In the genomic region with DNA sequence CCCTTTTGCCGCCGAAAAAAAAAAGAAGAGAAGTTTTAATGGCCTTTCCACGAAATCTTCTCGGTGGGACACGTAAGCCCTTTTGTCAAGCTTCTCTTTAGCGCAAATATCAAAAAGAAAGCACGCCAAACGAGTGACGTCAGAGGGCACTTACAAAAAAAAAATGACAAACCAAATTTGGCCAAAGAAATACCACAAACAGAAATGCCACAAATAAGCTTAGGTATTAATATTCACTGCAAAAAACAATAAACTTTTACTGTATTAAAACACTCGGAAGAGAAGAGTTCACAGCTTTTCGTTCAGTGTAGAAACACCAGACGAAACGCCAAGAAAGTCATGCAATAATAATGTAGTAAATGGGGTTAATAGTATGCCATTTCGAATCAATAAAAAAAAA, we compare ENCODE assay signal across 3 fruit fly cellular contexts.
A peak's percentile ranks its signal among the peaks of the same experiment; 100 is the strongest.
TF ChIP-seq lines count a peak whose summit lies in the region.

No protein-coding gene starts in this region.

TF ChIP-seq in whole organism, adult, 20 proteins besides CTCF, POLR2A, EP300 and RAD21 (continued from another document):
- TF ChIP-seq Hr96 (GFP tag; optimal IDR thresholded peaks at IDR 0.05; lab: Kevin White, UChicago) (no peak), tj (GFP tag; optimal IDR thresholded peaks at IDR 0.05; lab: Kevin White, UChicago) (no peak)

TF ChIP-seq in whole organism, embryonic, 481 proteins besides CTCF, POLR2A, EP300 and RAD21 (continued from another document and continues in another):
- TF ChIP-seq CG8359 (GFP tag; optimal IDR thresholded peaks at IDR 0.05; lab: Kevin White, UChicago; ENCODE audit: borderline replicate concordance) (no peak), onecut (GFP tag; IDR thresholded peaks at IDR 0.05; lab: Robert Waterston, UW) (0 out of 2 replicates have a peak, but pooled peaks have one; percentile 6), CG1529 (GFP tag; optimal IDR thresholded peaks at IDR 0.05; lab: Kevin White, UChicago) (no peak), corto (GFP tag; optimal IDR thresholded peaks at IDR 0.05; lab: Kevin White, UChicago) (no peak), Lpt (GFP tag; optimal IDR thresholded peaks at IDR 0.05; lab: Kevin White, UChicago) (no peak), chm (GFP tag; IDR thresholded peaks at IDR 0.05; lab: Robert Waterston, UW) (no peak), CG32532 (GFP tag; IDR thresholded peaks at IDR 0.05; lab: Robert Waterston, UW) (peak; percentile 53; the same call in 1 of the 2 replicates), ind (GFP tag; optimal IDR thresholded peaks at IDR 0.05; lab: Kevin White, UChicago) (peak; percentile 35), CG12391 (tag; optimal IDR thresholded peaks at IDR 0.05; lab: Kevin White, UChicago) (peak; percentile 4), ara (GFP tag; IDR thresholded peaks at IDR 0.05; lab: Robert Waterston, UW) (no peak), CG3407 (GFP tag; optimal IDR thresholded peaks at IDR 0.05; lab: Kevin White, UChicago) (no peak), CG2129 (GFP tag; IDR thresholded peaks at IDR 0.05; lab: Robert Waterston, UW; ENCODE audit: partially characterized antibody) (no peak), phol (tag; optimal IDR thresholded peaks at IDR 0.05; lab: Kevin White, UChicago) (peak; percentile 14), danr (GFP tag; IDR thresholded peaks at IDR 0.05; lab: Robert Waterston, UW) (no peak), zfh2 (GFP tag; optimal IDR thresholded peaks at IDR 0.05; lab: Kevin White, UChicago) (peak; percentile 4), lmd (GFP tag; IDR thresholded peaks at IDR 0.05; lab: Robert Waterston, UW) (peak; percentile 39; the same call in 1 of the 2 replicates), CG17385 (GFP tag; optimal IDR thresholded peaks at IDR 0.05; lab: Kevin White, UChicago) (no peak), Deaf1 (tag; optimal IDR thresholded peaks at IDR 0.05; lab: Kevin White, UChicago) (no peak), Ets65A (GFP tag; lab: Kevin White, UChicago) (peak; percentile 86), zen2 (GFP tag; IDR thresholded peaks at IDR 0.05; lab: Robert Waterston, UW; ENCODE audit: partially characterized antibody) (no peak), mam (GFP tag; optimal IDR thresholded peaks at IDR 0.05; lab: Kevin White, UChicago) (peak; percentile 36), Atf3 (GFP tag; optimal IDR thresholded peaks at IDR 0.05; lab: Kevin White, UChicago) (no peak), CG3163 (GFP tag; optimal IDR thresholded peaks at IDR 0.05; lab: Kevin White, UChicago) (no peak), grn (GFP tag; optimal IDR thresholded peaks at IDR 0.05; lab: Kevin White, UChicago) (no peak), Xrp1 (GFP tag; IDR thresholded peaks at IDR 0.05; lab: Robert Waterston, UW) (peak; percentile 46; the same call in 1 of the 2 replicates), eyg (GFP tag; optimal IDR thresholded peaks at IDR 0.05; lab: Kevin White, UChicago) (peak; percentile 10), Hmr (GFP tag; optimal IDR thresholded peaks at IDR 0.05; lab: Kevin White, UChicago) (peak; percentile 5), cato (GFP tag; optimal IDR thresholded peaks at IDR 0.05; lab: Kevin White, UChicago; ENCODE audit: borderline replicate concordance) (no peak), CG6272 (GFP tag; IDR thresholded peaks at IDR 0.05; lab: Robert Waterston, UW) (no peak), Hr78 (GFP tag; optimal IDR thresholded peaks at IDR 0.05; lab: Kevin White, UChicago) (no peak), CG17186 (GFP tag; optimal IDR thresholded peaks at IDR 0.05; lab: Kevin White, UChicago) (no peak), CG14014 (GFP tag; IDR thresholded peaks at IDR 0.05; lab: Robert Waterston, UW) (peak; percentile 22; the same call in 1 of the 2 replicates), Hr51 (GFP tag; optimal IDR thresholded peaks at IDR 0.05; lab: Kevin White, UChicago) (peak in 1 of 2 experiments; percentile 38), ERR (GFP tag; optimal IDR thresholded peaks at IDR 0.05; lab: Kevin White, UChicago) (no peak), E2f2 (GFP tag; IDR thresholded peaks at IDR 0.05; lab: Robert Waterston, UW) (no peak), dmrt99B (tag; optimal IDR thresholded peaks at IDR 0.05; lab: Kevin White, UChicago) (peak; percentile 47), CG4404 (GFP tag; IDR thresholded peaks at IDR 0.05; lab: Robert Waterston, UW) (no peak), eve (GFP tag; optimal IDR thresholded peaks at IDR 0.05; lab: Kevin White, UChicago) (peak in 1 of 2 experiments; percentile 30), az2 (GFP tag; optimal IDR thresholded peaks at IDR 0.05; lab: Kevin White, UChicago) (peak; percentile 14), CG16779 (GFP tag; IDR thresholded peaks at IDR 0.05; lab: Robert Waterston, UW) (no peak), CG11085 (GFP tag; IDR thresholded peaks at IDR 0.05; lab: Robert Waterston, UW) (no peak), CG10654 (GFP tag; optimal IDR thresholded peaks at IDR 0.05; lab: Kevin White, UChicago) (no peak), sob (GFP tag; IDR thresholded peaks at IDR 0.05; lab: Robert Waterston, UW) (0 out of 2 replicates have a peak, but pooled peaks have one; percentile 48), pzg (GFP tag; optimal IDR thresholded peaks at IDR 0.05; lab: Kevin White, UChicago) (no peak), trem (tag; optimal IDR thresholded peaks at IDR 0.05; lab: Kevin White, UChicago) (no peak), abd-A (tag; optimal IDR thresholded peaks at IDR 0.05; lab: Kevin White, UChicago) (no peak), vvl (GFP tag; IDR thresholded peaks at IDR 0.05; lab: Robert Waterston, UW) (peak; percentile 44), Med (GFP tag; lab: Kevin White, UChicago) (peak; percentile 82), D19A (tag; optimal IDR thresholded peaks at IDR 0.05; lab: Kevin White, UChicago) (no peak), CG10366 (GFP tag; IDR thresholded peaks at IDR 0.05; lab: Robert Waterston, UW) (peak; percentile 21; the same call in 1 of the 2 replicates), Gug (GFP tag; IDR thresholded peaks at IDR 0.05; lab: Robert Waterston, UW) (no peak), tin (GFP tag; optimal IDR thresholded peaks at IDR 0.05; lab: Kevin White, UChicago) (no peak), dan (GFP tag; IDR thresholded peaks at IDR 0.05; lab: Robert Waterston, UW) (no peak), CG1832 (GFP tag; optimal IDR thresholded peaks at IDR 0.05; lab: Kevin White, UChicago) (no peak), lab (GFP tag; optimal IDR thresholded peaks at IDR 0.05; lab: Kevin White, UChicago) (peak; percentile 37), CG10979 (tag; optimal IDR thresholded peaks at IDR 0.05; lab: Kevin White, UChicago) (peak; percentile 19), Atf6 (GFP tag; IDR thresholded peaks at IDR 0.05; lab: Robert Waterston, UW) (peak; percentile 35; the same call in 1 of the 2 replicates), pum (GFP tag; optimal IDR thresholded peaks at IDR 0.05; lab: Kevin White, UChicago) (no peak), sr (GFP tag; IDR thresholded peaks at IDR 0.05; lab: Robert Waterston, UW) (no peak), al (GFP tag; IDR thresholded peaks at IDR 0.05; lab: Robert Waterston, UW) (no peak), crol (GFP tag; IDR thresholded peaks at IDR 0.05; lab: Robert Waterston, UW) (no peak), zfh1 (GFP tag; IDR thresholded peaks at IDR 0.05; lab: Robert Waterston, UW) (peak; percentile 50; the same call in 1 of the 3 replicates), E2f1 (GFP tag; IDR thresholded peaks at IDR 0.05; lab: Robert Waterston, UW) (no peak)

TF ChIP-seq in whole organism, prepupa, 60 proteins besides CTCF, POLR2A, EP300 and RAD21 (continued from another document):
- TF ChIP-seq Hr38 (GFP tag; optimal IDR thresholded peaks at IDR 0.05; lab: Kevin White, UChicago) (no peak), CG31627 (GFP tag; optimal IDR thresholded peaks at IDR 0.05; lab: Kevin White, UChicago) (peak; percentile 61), CG6276 (GFP tag; optimal IDR thresholded peaks at IDR 0.05; lab: Kevin White, UChicago) (no peak), CG8319 (GFP tag; optimal IDR thresholded peaks at IDR 0.05; lab: Kevin White, UChicago) (peak; percentile 14), net (GFP tag; optimal IDR thresholded peaks at IDR 0.05; lab: Kevin White, UChicago) (peak; percentile 12), Eip93F (GFP tag; optimal IDR thresholded peaks at IDR 0.05; lab: Kevin White, UChicago) (no peak), CG11902 (GFP tag; optimal IDR thresholded peaks at IDR 0.05; lab: Kevin White, UChicago) (peak; percentile 46), Hr39 (GFP tag; optimal IDR thresholded peaks at IDR 0.05; lab: Kevin White, UChicago) (peak; percentile 57), Met (GFP tag; optimal IDR thresholded peaks at IDR 0.05; lab: Kevin White, UChicago) (peak; percentile 75), CG7368 (GFP tag; optimal IDR thresholded peaks at IDR 0.05; lab: Kevin White, UChicago) (peak; percentile 56), cyc (GFP tag; optimal IDR thresholded peaks at IDR 0.05; lab: Kevin White, UChicago) (peak; percentile 59), Smox (GFP tag; optimal IDR thresholded peaks at IDR 0.05; lab: Kevin White, UChicago) (peak; percentile 52), Blimp-1 (GFP tag; optimal IDR thresholded peaks at IDR 0.05; lab: Kevin White, UChicago) (no peak), CG11294 (GFP tag; IDR thresholded peaks at IDR 0.05; lab: Robert Waterston, UW) (0 out of 2 replicates have a peak, but pooled peaks have one; percentile 18), lz (GFP tag; optimal IDR thresholded peaks at IDR 0.05; lab: Kevin White, UChicago) (peak; percentile 67), dac (GFP tag; optimal IDR thresholded peaks at IDR 0.05; lab: Kevin White, UChicago) (no peak), Sox102F (GFP tag; optimal IDR thresholded peaks at IDR 0.05; lab: Kevin White, UChicago) (peak; percentile 72), esn (GFP tag; optimal IDR thresholded peaks at IDR 0.05; lab: Kevin White, UChicago) (peak; percentile 69), dsx (GFP tag; optimal IDR thresholded peaks at IDR 0.05; lab: Kevin White, UChicago; ENCODE audit: poor library complexity, severe bottlenecking) (no peak), CG11762 (GFP tag; optimal IDR thresholded peaks at IDR 0.05; lab: Kevin White, UChicago; ENCODE audit: insufficient read depth) (no peak), CG9139 (GFP tag; optimal IDR thresholded peaks at IDR 0.05; lab: Kevin White, UChicago) (no peak), CG4318 (GFP tag; optimal IDR thresholded peaks at IDR 0.05; lab: Kevin White, UChicago) (no peak), fd85E (GFP tag; optimal IDR thresholded peaks at IDR 0.05; lab: Kevin White, UChicago) (no peak), Ets21C (GFP tag; optimal IDR thresholded peaks at IDR 0.05; lab: Kevin White, UChicago) (peak; percentile 22), Ets96B (tag; optimal IDR thresholded peaks at IDR 0.05; lab: Kevin White, UChicago) (no peak), CG15336 (GFP tag; IDR thresholded peaks at IDR 0.05; lab: Robert Waterston, UW) (peak; percentile 45; the same call in 1 of the 2 replicates), CG34406 (GFP tag; optimal IDR thresholded peaks at IDR 0.05; lab: Kevin White, UChicago) (peak; percentile 65), spab (GFP tag; optimal IDR thresholded peaks at IDR 0.05; lab: Kevin White, UChicago) (no peak), fkh (GFP tag; optimal IDR thresholded peaks at IDR 0.05; lab: Kevin White, UChicago) (no peak), vri (GFP tag; optimal IDR thresholded peaks at IDR 0.05; lab: Kevin White, UChicago) (peak; percentile 5), Gug (GFP tag; IDR thresholded peaks at IDR 0.05; lab: Robert Waterston, UW) (no peak), CG10631 (GFP tag; optimal IDR thresholded peaks at IDR 0.05; lab: Kevin White, UChicago) (peak; percentile 38), CG6163 (GFP tag; IDR thresholded peaks at IDR 0.05; lab: Robert Waterston, UW) (peak; percentile 82), CG16779 (tag; optimal IDR thresholded peaks at IDR 0.05; lab: Kevin White, UChicago) (no peak), CG3919 (GFP tag; optimal IDR thresholded peaks at IDR 0.05; lab: Kevin White, UChicago) (peak; percentile 55), svp (GFP tag; lab: Kevin White, UChicago) (peak; percentile 75), CG3032 (tag; optimal IDR thresholded peaks at IDR 0.05; lab: Kevin White, UChicago) (no peak), eg (GFP tag; IDR thresholded peaks at IDR 0.05; lab: Robert Waterston, UW) (peak; percentile 21; the same call in 1 of the 3 replicates), CG6808 (GFP tag; optimal IDR thresholded peaks at IDR 0.05; lab: Kevin White, UChicago) (no peak), achi (GFP tag; optimal IDR thresholded peaks at IDR 0.05; lab: Kevin White, UChicago) (peak; percentile 52), Sox14 (GFP tag; optimal IDR thresholded peaks at IDR 0.05; lab: Kevin White, UChicago) (peak; percentile 31), Lpt (GFP tag; optimal IDR thresholded peaks at IDR 0.05; lab: Kevin White, UChicago) (no peak)
